Fruit fly (Drosophila melanogaster): ENCODE data around the gene CG10019.

Gene CG10019

DNA sequence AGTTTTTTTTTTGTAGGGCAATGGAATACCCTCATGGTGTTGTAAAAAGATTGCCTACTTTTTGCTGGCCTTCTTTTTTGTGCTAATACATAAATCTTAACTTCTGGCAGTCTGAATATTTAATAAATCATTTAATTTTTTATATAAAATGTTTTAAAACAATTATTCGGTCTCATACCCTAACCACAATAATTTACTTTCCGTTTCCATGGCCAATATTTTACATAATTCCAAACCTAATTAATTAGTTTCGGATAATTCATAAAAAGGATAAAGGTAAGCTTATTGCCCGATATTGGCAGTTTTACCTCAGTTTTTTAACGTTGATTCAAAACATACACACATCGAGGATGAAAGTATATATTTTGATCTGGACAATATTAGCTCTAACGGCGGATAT, 30.4 kb upstream of the CG10019 start, which contains the start of gene CG42465:
TSS of gene CG42465 (plus strand) at position 301 of the 400 bp plus-strand sequence.
- no peak for TF ChIP-seq Sox15 (GFP tag; optimal IDR thresholded peaks at IDR 0.05)
- TF ChIP-seq CG11762 (GFP tag; optimal IDR thresholded peaks at IDR 0.05; ENCODE audit: insufficient read depth), result no peak
- no peak for TF ChIP-seq fd85E (GFP tag; optimal IDR thresholded peaks at IDR 0.05)
- no peak for TF ChIP-seq CG6163 (GFP tag; IDR thresholded peaks at IDR 0.05)
- TF ChIP-seq CG7368 (GFP tag; optimal IDR thresholded peaks at IDR 0.05), result no peak
- TF ChIP-seq dac (GFP tag; optimal IDR thresholded peaks at IDR 0.05), result no peak
- no peak for TF ChIP-seq CG4318 (GFP tag; optimal IDR thresholded peaks at IDR 0.05)
- no peak for TF ChIP-seq net (GFP tag; optimal IDR thresholded peaks at IDR 0.05)
- TF ChIP-seq dsx (GFP tag; optimal IDR thresholded peaks at IDR 0.05; ENCODE audit: poor library complexity, severe bottlenecking), result no peak
- no peak for TF ChIP-seq acj6 (GFP tag; optimal IDR thresholded peaks at IDR 0.05)
- no peak for TF ChIP-seq CG1621 (tag; optimal IDR thresholded peaks at IDR 0.05)

DNA sequence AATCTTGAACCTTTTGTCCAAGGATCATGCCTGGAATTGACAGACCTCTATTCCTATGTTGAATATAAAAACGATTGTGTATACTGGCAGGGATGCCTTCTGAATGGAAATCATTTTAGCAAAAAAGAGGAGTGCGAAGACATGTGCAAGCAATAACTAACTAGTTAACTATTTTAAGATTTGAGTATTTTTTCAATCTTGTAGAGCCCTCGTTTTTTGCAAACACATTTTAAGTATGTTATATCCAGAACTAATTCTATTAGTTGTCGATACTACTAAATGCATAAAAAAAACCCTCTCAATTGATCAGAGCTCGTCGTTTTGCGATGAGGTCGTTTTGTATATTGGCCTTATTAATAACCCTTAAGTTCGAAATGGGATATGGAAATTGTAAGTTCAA, 29.9 kb upstream of the CG10019 start, which contains the start of gene Sfp24C1:
TSS of gene Sfp24C1 (plus strand) at position 301 of the 400 bp plus-strand sequence.
- no peak for TF ChIP-seq CG8119 (GFP tag; IDR thresholded peaks at IDR 0.05)
- no peak for TF ChIP-seq CG15336 (GFP tag; IDR thresholded peaks at IDR 0.05)
- no peak for TF ChIP-seq Smox (GFP tag; optimal IDR thresholded peaks at IDR 0.05)
- no peak for TF ChIP-seq CG11294 (GFP tag; IDR thresholded peaks at IDR 0.05)
- TF ChIP-seq Met (GFP tag; optimal IDR thresholded peaks at IDR 0.05), result no peak
- TF ChIP-seq CG8319 (GFP tag; optimal IDR thresholded peaks at IDR 0.05), result no peak
- no peak for TF ChIP-seq Lpt (GFP tag; optimal IDR thresholded peaks at IDR 0.05)
- no peak for TF ChIP-seq Hr39 (GFP tag; optimal IDR thresholded peaks at IDR 0.05)
- TF ChIP-seq CG6163 (GFP tag; IDR thresholded peaks at IDR 0.05), result no peak
- no peak for TF ChIP-seq Hr38 (GFP tag; optimal IDR thresholded peaks at IDR 0.05)
- TF ChIP-seq Blimp-1 (GFP tag; optimal IDR thresholded peaks at IDR 0.05), result no peak
- TF ChIP-seq eg (GFP tag; IDR thresholded peaks at IDR 0.05), result no peak

DNA sequence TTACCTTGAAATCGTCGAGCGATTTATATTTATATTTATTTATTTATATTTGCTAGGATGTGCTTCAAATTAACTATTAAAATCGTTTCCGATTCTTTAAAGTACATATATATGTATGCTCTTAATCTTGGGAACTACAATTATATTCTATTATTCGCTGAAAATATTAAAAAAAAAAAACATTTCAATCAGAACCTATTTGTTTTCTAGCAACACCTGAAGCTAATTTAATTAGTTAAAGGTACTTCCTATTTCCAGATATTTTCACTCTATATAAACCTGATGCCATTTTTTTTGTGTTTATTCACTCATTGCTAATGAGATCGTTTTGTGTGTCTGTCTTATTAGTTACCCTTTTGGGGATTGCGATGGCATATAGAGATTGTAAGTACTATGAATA, 29.3 kb upstream of the CG10019 start, which contains the start of gene CG42467:
TSS of gene CG42467 (plus strand) at position 301 of the 400 bp plus-strand sequence.
- no peak for TF ChIP-seq CG11902 (GFP tag; optimal IDR thresholded peaks at IDR 0.05)
- no peak for TF ChIP-seq CG8632 (GFP tag; optimal IDR thresholded peaks at IDR 0.05)
- TF ChIP-seq Lpt (GFP tag; optimal IDR thresholded peaks at IDR 0.05), result no peak
- TF ChIP-seq dac (GFP tag; optimal IDR thresholded peaks at IDR 0.05), result no peak
- TF ChIP-seq Ets96B (tag; optimal IDR thresholded peaks at IDR 0.05), result no peak
- TF ChIP-seq CG34406 (GFP tag; optimal IDR thresholded peaks at IDR 0.05), result no peak
- no peak for TF ChIP-seq CG6854 (GFP tag; optimal IDR thresholded peaks at IDR 0.05)
- TF ChIP-seq CG16779 (tag; optimal IDR thresholded peaks at IDR 0.05), result no peak
- no peak for TF ChIP-seq CG4318 (GFP tag; optimal IDR thresholded peaks at IDR 0.05)
- TF ChIP-seq fkh (GFP tag; optimal IDR thresholded peaks at IDR 0.05), result no peak
- TF ChIP-seq fd85E (GFP tag; optimal IDR thresholded peaks at IDR 0.05), result no peak
- no peak for TF ChIP-seq Met (GFP tag; optimal IDR thresholded peaks at IDR 0.05)
- no peak for TF ChIP-seq achi (GFP tag; optimal IDR thresholded peaks at IDR 0.05)

DNA sequence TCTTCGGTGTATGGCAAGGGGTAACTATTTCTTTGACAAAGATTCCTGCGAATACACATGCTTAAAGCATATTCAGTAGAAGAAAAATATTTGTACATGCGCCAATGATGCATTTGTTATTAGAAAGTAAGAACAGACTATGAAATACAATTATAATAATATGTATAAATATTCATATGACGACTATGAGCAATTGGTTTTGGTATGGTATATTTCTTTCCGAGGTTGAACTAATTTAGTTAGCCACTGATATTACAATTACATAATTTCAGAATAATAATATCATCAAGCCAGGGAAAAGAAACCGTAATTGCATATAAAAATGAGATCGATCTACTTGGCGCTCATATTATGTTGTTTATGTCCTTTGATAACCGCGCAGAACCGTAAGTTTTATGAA, 28.7 kb upstream of the CG10019 start, which contains the start of gene CG43145:
TSS of gene CG43145 (plus strand) at position 301 of the 400 bp plus-strand sequence.
- no peak for TF ChIP-seq acj6 (GFP tag; optimal IDR thresholded peaks at IDR 0.05)
- TF ChIP-seq Eip93F (GFP tag; optimal IDR thresholded peaks at IDR 0.05), result no peak
- no peak for TF ChIP-seq Smox (GFP tag; optimal IDR thresholded peaks at IDR 0.05)
- no peak for TF ChIP-seq CG3919 (GFP tag; optimal IDR thresholded peaks at IDR 0.05)
- TF ChIP-seq Hr38 (GFP tag; optimal IDR thresholded peaks at IDR 0.05), result no peak
- TF ChIP-seq CG8319 (GFP tag; optimal IDR thresholded peaks at IDR 0.05), result no peak
- TF ChIP-seq salr (GFP tag; optimal IDR thresholded peaks at IDR 0.05), result no peak
- TF ChIP-seq CG4318 (GFP tag; optimal IDR thresholded peaks at IDR 0.05), result no peak
- TF ChIP-seq CG10631 (GFP tag; optimal IDR thresholded peaks at IDR 0.05), result no peak
- TF ChIP-seq svp (GFP tag), result no peak
